Worm (Caenorhabditis elegans): Measurements from ENCODE around the gene idi-1.

ce11 chrIII:8063659-8064058, 27.8 kb upstream of the idi-1 start:
- TF ChIP-seq R02D3.7 (tag; optimal IDR thresholded peaks at IDR 0.05) = no peak
- no peak for TF ChIP-seq sea-2 (GFP tag; optimal IDR thresholded peaks at IDR 0.05)
- no peak for TF ChIP-seq nhr-76 (tag; optimal IDR thresholded peaks at IDR 0.05)
